Worm (Caenorhabditis elegans) whole organism, early embryonic: Measurements from ENCODE around the gene sdz-37.

ENCODE experiments used
- B0310.2 ChIP-seq: sonication (generic microtip); optimal IDR thresholded peaks from 2 replicates; lab custom pipeline; 2016; ENCODE audit warnings: mild to moderate bottlenecking, missing genetic modification characterization, missing compliant biosample characterization
- F13C5.2 ChIP-seq: sonication (generic microtip); optimal IDR thresholded peaks from 2 replicates; lab custom pipeline; 2017; ENCODE audit warnings: mild to moderate bottlenecking, missing genetic modification characterization, inconsistent platforms, missing compliant biosample characterization
- aly-1 ChIP-seq: sonication (generic microtip); optimal IDR thresholded peaks from 2 replicates; lab custom pipeline; 2016; ENCODE audit warnings: missing genetic modification characterization, missing compliant biosample characterization
- ama-1 ChIP-seq: fragments of 150-350 bp; optimal IDR thresholded peaks from 2 replicates; lab custom pipeline; 2014
- ceh-36 ChIP-seq: sonication (generic microtip); optimal IDR thresholded peaks from 2 replicates; lab custom pipeline; 2016; ENCODE audit warnings: missing genetic modification characterization, inconsistent platforms, missing compliant biosample characterization
- ets-7 ChIP-seq: sonication (generic microtip); optimal IDR thresholded peaks from 2 replicates; lab custom pipeline; 2016; ENCODE audit warnings: missing genotype, missing genetic modification characterization, missing compliant biosample characterization
- flt-1 ChIP-seq: fragments of 200-800 bp; sonication (Bioruptor generic); IDR thresholded peaks from 2 replicates; pipeline ENCODE4 v1.3.6; 2022; ENCODE audit warnings: missing genetic modification characterization, missing compliant biosample characterization
- hmg-4 ChIP-seq: fragments of 200-800 bp; sonication (Bioruptor generic); optimal IDR thresholded peaks from 2 replicates; lab custom pipeline; 2018; ENCODE audit warnings: mild to moderate bottlenecking, missing genetic modification characterization, missing compliant biosample characterization
- pes-1 ChIP-seq: fragments of 200-800 bp; sonication (Bioruptor generic); IDR thresholded peaks from 2 replicates; pipeline ENCODE4 v1.3.6; 2022; ENCODE audit warnings: missing genetic modification reagents, missing genetic modification characterization, missing compliant biosample characterization
- sea-1 ChIP-seq: fragments of 200-800 bp; sonication (Bioruptor generic); conservative IDR thresholded peaks from 2 replicates; pipeline ENCODE4 v1.3.6; 2022; ENCODE audit warnings: missing genetic modification characterization, missing compliant biosample characterization
- tbx-11 ChIP-seq: fragments of 200-800 bp; sonication (Bioruptor generic); IDR thresholded peaks from 2 replicates; pipeline ENCODE4 v1.3.6; 2022; ENCODE audit warnings: missing genetic modification characterization, missing compliant biosample characterization
- tbx-37 ChIP-seq: fragments of 200-800 bp; sonication (Bioruptor generic); conservative IDR thresholded peaks from 2 replicates; pipeline ENCODE4 v1.3.6; 2022; ENCODE audit warnings: missing genetic modification reagents, missing genetic modification characterization, missing compliant biosample characterization
- tra-4 ChIP-seq: sonication (generic microtip); optimal IDR thresholded peaks from 2 replicates; lab custom pipeline; 2017; ENCODE audit warnings: missing genetic modification characterization, missing compliant biosample characterization

- TF ChIP-seq tra-4 (tag; lab: Kevin White, UChicago): no peak
- TF ChIP-seq ama-1 (lab: Kevin White, UChicago): no peak
- TF ChIP-seq B0310.2 (tag; lab: Kevin White, UChicago): no peak
- no peak for TF ChIP-seq aly-1
- no peak for TF ChIP-seq sea-1 (GFP tag; lab: Robert Waterston, UW)
- TF ChIP-seq pes-1: no peak
- no peak for TF ChIP-seq F13C5.2 (tag; lab: Kevin White, UChicago)
- no peak for TF ChIP-seq hmg-4 (GFP tag; lab: Kevin White, UChicago)
- no peak for TF ChIP-seq tbx-37 (GFP tag; lab: Robert Waterston, UW)
- TF ChIP-seq flt-1: no peak
- TF ChIP-seq ets-7 (tag; lab: Kevin White, UChicago): no peak
- TF ChIP-seq tbx-11 (GFP tag; lab: Robert Waterston, UW): no peak
- TF ChIP-seq ceh-36 (tag; lab: Kevin White, UChicago): no peak
These were observed 48.7 kb downstream of the sdz-37 start for ce11 chrII:10513377-10513776.
